Worm (Caenorhabditis elegans) whole organism, L1 larva: ENCODE data around the gene C25E10.12.
A peak's percentile ranks its signal among the peaks of the same experiment; 100 is the strongest.

Source experiments
- C04F5.9 ChIP-seq: sonication (generic microtip); optimal IDR thresholded peaks from 2 replicates; lab custom pipeline; 2016; ENCODE audit warnings: missing genetic modification characterization, missing compliant biosample characterization
- aly-2 ChIP-seq: fragments of 150-350 bp; optimal IDR thresholded peaks from 2 replicates; lab custom pipeline; 2014; ENCODE audit warnings: missing biosample characterization, missing genetic modification characterization
- ama-1 ChIP-seq: fragments of 150-350 bp; optimal IDR thresholded peaks from 2 replicates; lab custom pipeline; 2014
- ceh-63 ChIP-seq: fragments of 200-800 bp; sonication (Bioruptor generic); optimal IDR thresholded peaks from 2 replicates; lab custom pipeline; 2018; ENCODE audit warnings: mild to moderate bottlenecking, missing genetic modification characterization, missing compliant biosample characterization
- ceh-88 ChIP-seq: fragments of 200-800 bp; sonication (Bioruptor generic); IDR thresholded peaks from 2 replicates; pipeline ENCODE4 v1.3.6; 2022; ENCODE audit warnings: missing genetic modification characterization, missing compliant biosample characterization
- dpl-1 ChIP-seq, 3 experiments: fragments of 150-350 bp in 2 of 3; sonication (generic microtip) in 1 of 3; optimal IDR thresholded peaks; 2 replicates each; lab custom pipeline; 2014 to 2017; ENCODE audit warnings: missing biosample characterization in 3 of 3, missing genetic modification characterization in 3 of 3, missing genetic modification reagents in 3 of 3
- fkh-10 ChIP-seq: sonication (generic microtip); optimal IDR thresholded peaks from 2 replicates; lab custom pipeline; 2017; ENCODE audit warnings: missing biosample characterization, missing genetic modification reagents, missing genetic modification characterization
- fkh-8 ChIP-seq: sonication (generic microtip); optimal IDR thresholded peaks from 2 replicates; lab custom pipeline; 2016; ENCODE audit warnings: mild to moderate bottlenecking, missing genetic modification characterization, missing compliant biosample characterization
- hlh-17 ChIP-seq: fragments of 200-800 bp; sonication (Bioruptor generic); optimal IDR thresholded peaks from 2 replicates; lab custom pipeline; 2018; ENCODE audit warnings: missing genetic modification characterization, mild to moderate bottlenecking, missing compliant biosample characterization, moderate library complexity, borderline replicate concordance
- hpl-2 ChIP-seq: fragments of 150-350 bp; optimal IDR thresholded peaks from 2 replicates; lab custom pipeline; 2014; ENCODE audit warnings: missing biosample characterization, missing genetic modification reagents, missing genetic modification characterization
- irx-1 ChIP-seq: sonication (generic microtip); optimal IDR thresholded peaks from 2 replicates; lab custom pipeline; 2016; ENCODE audit warnings: missing genetic modification characterization, missing compliant biosample characterization
- isw-1 ChIP-seq: fragments of 200-800 bp; sonication (Bioruptor generic); IDR thresholded peaks from 2 replicates; pipeline ENCODE4 v1.3.6; 2022; ENCODE audit warnings: missing genetic modification characterization, missing compliant biosample characterization
- lin-14 ChIP-seq: fragments of 200-800 bp; sonication (Bioruptor generic); optimal IDR thresholded peaks from 2 replicates; lab custom pipeline; 2018; ENCODE audit warnings: mild to moderate bottlenecking, missing genetic modification characterization, moderate library complexity, missing compliant biosample characterization
- lin-15B ChIP-seq: fragments of 150-350 bp; sonication (generic microtip); optimal IDR thresholded peaks from 3 replicates; lab custom pipeline; 2014; ENCODE audit warnings: missing biosample characterization, missing genetic modification characterization
- lin-35 ChIP-seq, 2 experiments: fragments of 150-350 bp; optimal IDR thresholded peaks; 2 replicates each; lab custom pipeline; 2014; ENCODE audit warnings: missing biosample characterization in 2 of 2, missing genetic modification characterization in 2 of 2, missing genetic modification reagents in 2 of 2
- lin-39 ChIP-seq: fragments of 150-350 bp; optimal IDR thresholded peaks from 2 replicates; lab custom pipeline; 2014; ENCODE audit warnings: missing biosample characterization, missing genetic modification reagents, missing genetic modification characterization
- mab-9 ChIP-seq: fragments of 200-800 bp; sonication (Bioruptor generic); IDR thresholded peaks from 2 replicates; pipeline ENCODE4 v1.3.6; 2022; ENCODE audit warnings: missing genetic modification reagents, missing genetic modification characterization, missing compliant biosample characterization
- mef-2 ChIP-seq: fragments of 150-350 bp; optimal IDR thresholded peaks from 2 replicates; lab custom pipeline; 2014; ENCODE audit warnings: missing biosample characterization, missing genetic modification characterization
- nhr-12 ChIP-seq: sonication (generic microtip); optimal IDR thresholded peaks from 2 replicates; lab custom pipeline; 2017; ENCODE audit warnings: missing biosample characterization, missing genetic modification characterization
- nhr-19 ChIP-seq: fragments of 200-800 bp; sonication (Bioruptor generic); conservative IDR thresholded peaks from 2 replicates; pipeline ENCODE4 v1.3.6; 2022; ENCODE audit warnings: missing genetic modification characterization, missing compliant biosample characterization
- nhr-20 ChIP-seq: sonication (generic microtip); optimal IDR thresholded peaks from 2 replicates; lab custom pipeline; 2016; ENCODE audit warnings: mild to moderate bottlenecking, missing genetic modification characterization, missing compliant biosample characterization
- nhr-71 ChIP-seq: sonication (generic microtip); optimal IDR thresholded peaks from 2 replicates; lab custom pipeline; 2016; ENCODE audit warnings: mild to moderate bottlenecking, missing genetic modification characterization, moderate library complexity, missing compliant biosample characterization
- nhr-76 ChIP-seq: sonication (generic microtip); optimal IDR thresholded peaks from 2 replicates; lab custom pipeline; 2017; ENCODE audit warnings: missing biosample characterization, missing genetic modification characterization
- nhr-84 ChIP-seq: sonication (generic microtip); optimal IDR thresholded peaks from 2 replicates; lab custom pipeline; 2017; ENCODE audit warnings: missing biosample characterization, missing genetic modification characterization
- nhr-85 ChIP-seq: sonication (generic microtip); peaks from one replicate; lab custom pipeline; 2016; ENCODE audit warnings: missing genetic modification characterization, inconsistent platforms, missing compliant biosample characterization
- snpc-4 ChIP-seq: fragments of 150-350 bp; optimal IDR thresholded peaks from 2 replicates; lab custom pipeline; 2014; ENCODE audit warnings: missing biosample characterization, missing genetic modification characterization
- snu-23 ChIP-seq: sonication (generic microtip); optimal IDR thresholded peaks from 2 replicates; lab custom pipeline; 2016; ENCODE audit warnings: missing genetic modification characterization, missing compliant biosample characterization
- sox-4 ChIP-seq: sonication (generic microtip); optimal IDR thresholded peaks from 2 replicates; lab custom pipeline; 2016; ENCODE audit warnings: missing genetic modification characterization, missing compliant biosample characterization
- sptf-1 ChIP-seq: fragments of 150-350 bp; optimal IDR thresholded peaks from 2 replicates; lab custom pipeline; 2014; ENCODE audit warnings: missing biosample characterization, missing genetic modification characterization
- sup-37 ChIP-seq: fragments of 200-800 bp; sonication (Bioruptor generic); optimal IDR thresholded peaks from 2 replicates; lab custom pipeline; 2018; ENCODE audit warnings: mild to moderate bottlenecking, missing genetic modification characterization, missing compliant biosample characterization
- unc-86 ChIP-seq: sonication (generic microtip); optimal IDR thresholded peaks from 2 replicates; lab custom pipeline; 2016; ENCODE audit warnings: missing genetic modification characterization, missing compliant biosample characterization
- unc-98 ChIP-seq: fragments of 200-800 bp; sonication (Bioruptor generic); IDR thresholded peaks from 2 replicates; pipeline ENCODE4 v1.3.6; 2022; ENCODE audit warnings: missing genetic modification characterization, missing compliant biosample characterization
- vab-15 ChIP-seq: sonication (generic microtip); optimal IDR thresholded peaks from 2 replicates; lab custom pipeline; 2017; ENCODE audit warnings: missing genotype, mild to moderate bottlenecking, missing genetic modification characterization, missing compliant biosample characterization
- ztf-11 ChIP-seq, 2 experiments: sonication (generic microtip); optimal IDR thresholded peaks; 2 replicates each; lab custom pipeline; 2016 to 2017; ENCODE audit warnings: missing genetic modification characterization in 2 of 2, missing biosample characterization in 1 of 2, missing compliant biosample characterization in 1 of 2

Gene C25E10.12

DNA sequence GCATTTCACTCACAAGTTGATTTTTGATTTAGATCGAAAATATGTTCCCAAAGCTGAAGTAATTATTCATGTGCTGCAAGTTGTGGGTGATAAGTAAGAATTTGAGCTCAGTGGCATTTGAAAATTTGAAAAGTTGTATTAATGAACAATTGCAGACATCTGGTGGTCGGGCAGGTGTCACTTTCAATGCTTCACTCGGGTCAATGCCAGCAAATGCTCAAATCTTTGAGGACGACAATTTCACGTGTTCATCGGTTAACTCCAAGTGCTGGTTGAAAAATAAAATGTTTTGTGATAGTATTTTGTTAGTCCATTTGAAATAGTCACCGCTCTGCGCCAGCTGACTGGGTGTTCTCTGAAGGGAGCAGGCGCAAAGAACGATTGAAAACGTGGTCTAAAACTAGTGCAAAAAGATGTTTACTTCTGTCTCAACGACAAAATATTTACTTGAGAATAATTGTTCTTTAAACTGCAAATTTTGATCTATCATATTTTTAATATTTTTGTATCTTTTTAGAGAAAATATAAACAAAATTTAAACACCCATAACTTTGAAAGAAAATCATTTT lies 31.9 kb upstream of the C25E10.12 start (continued):
- TF ChIP-seq nhr-76 (no peak), nhr-71 (tag; lab: Kevin White, UChicago) (peak; percentile 93), fkh-10 (GFP tag; lab: Kevin White, UChicago) (no peak), ceh-88 (GFP tag; lab: Robert Waterston, UW) (peak; percentile 50; the same call in 1 of the 2 replicates), aly-2 (tag; lab: Kevin White, UChicago) (no peak), mab-9 (GFP tag; lab: Robert Waterston, UW) (no peak), hlh-17 (GFP tag; lab: Kevin White, UChicago) (no peak), nhr-12 (no peak), dpl-1 (GFP tag; optimal IDR thresholded peaks at IDR 0.05; lab: Kevin White, UChicago) (peak in 2 of 3 experiments; percentile 17 to 31), C04F5.9 (tag; lab: Kevin White, UChicago) (no peak), nhr-19 (GFP tag; lab: Robert Waterston, UW) (peak; percentile 100), nhr-84 (tag; lab: Kevin White, UChicago) (no peak), fkh-8 (peak; percentile 56), ceh-63 (no peak), sptf-1 (tag; lab: Kevin White, UChicago) (no peak), nhr-20 (tag; lab: Kevin White, UChicago) (peak; percentile 96), snu-23 (GFP tag; lab: Kevin White, UChicago) (peak; percentile 89), lin-35 (GFP tag; optimal IDR thresholded peaks at IDR 0.05; lab: Kevin White, UChicago) (peak; percentile 52 to 83), unc-98 (GFP tag; lab: Robert Waterston, UW) (no peak), sox-4 (no peak), mef-2 (peak; percentile 11), isw-1 (no peak), sup-37 (GFP tag; lab: Kevin White, UChicago) (peak; percentile 33), irx-1 (peak; percentile 75), unc-86 (no peak), hpl-2 (GFP tag; lab: Kevin White, UChicago) (no peak), nhr-85 (tag; lab: Kevin White, UChicago) (peak; percentile 95), ztf-11 (tag; optimal IDR thresholded peaks at IDR 0.05; lab: Kevin White, UChicago) (peak in 1 of 2 experiments; percentile 10), vab-15 (tag; lab: Kevin White, UChicago) (no peak)

DNA sequence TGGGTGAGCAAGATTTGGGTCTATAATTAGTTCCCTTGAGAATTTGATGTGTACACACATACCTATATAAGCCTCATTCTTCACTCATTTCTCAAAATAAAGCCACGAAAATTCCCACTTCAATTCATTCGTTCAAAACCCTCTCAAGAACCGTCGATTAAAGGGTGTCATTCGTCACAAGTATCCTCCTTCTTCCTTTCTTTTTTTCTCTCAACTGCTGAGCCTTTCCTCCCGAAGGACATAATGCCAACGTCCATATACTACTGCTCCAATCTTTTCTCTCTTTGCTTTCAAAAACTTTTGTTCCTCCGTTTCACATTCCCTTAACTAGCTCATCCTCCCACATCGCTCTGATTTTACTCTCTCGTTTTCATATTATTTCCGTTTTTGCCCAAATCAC lies 30.0 kb upstream of the C25E10.12 start, which contains the start of gene T27E4.1:
T27E4.1 (plus strand) TSS at position 137 of the 400 bp plus-strand sequence.
- TF ChIP-seq lin-15B (tag; lab: Kevin White, UChicago) (no peak), lin-39 (tag; lab: Kevin White, UChicago) (no peak), lin-14 (GFP tag; lab: Kevin White, UChicago) (peak; percentile 63)

DNA sequence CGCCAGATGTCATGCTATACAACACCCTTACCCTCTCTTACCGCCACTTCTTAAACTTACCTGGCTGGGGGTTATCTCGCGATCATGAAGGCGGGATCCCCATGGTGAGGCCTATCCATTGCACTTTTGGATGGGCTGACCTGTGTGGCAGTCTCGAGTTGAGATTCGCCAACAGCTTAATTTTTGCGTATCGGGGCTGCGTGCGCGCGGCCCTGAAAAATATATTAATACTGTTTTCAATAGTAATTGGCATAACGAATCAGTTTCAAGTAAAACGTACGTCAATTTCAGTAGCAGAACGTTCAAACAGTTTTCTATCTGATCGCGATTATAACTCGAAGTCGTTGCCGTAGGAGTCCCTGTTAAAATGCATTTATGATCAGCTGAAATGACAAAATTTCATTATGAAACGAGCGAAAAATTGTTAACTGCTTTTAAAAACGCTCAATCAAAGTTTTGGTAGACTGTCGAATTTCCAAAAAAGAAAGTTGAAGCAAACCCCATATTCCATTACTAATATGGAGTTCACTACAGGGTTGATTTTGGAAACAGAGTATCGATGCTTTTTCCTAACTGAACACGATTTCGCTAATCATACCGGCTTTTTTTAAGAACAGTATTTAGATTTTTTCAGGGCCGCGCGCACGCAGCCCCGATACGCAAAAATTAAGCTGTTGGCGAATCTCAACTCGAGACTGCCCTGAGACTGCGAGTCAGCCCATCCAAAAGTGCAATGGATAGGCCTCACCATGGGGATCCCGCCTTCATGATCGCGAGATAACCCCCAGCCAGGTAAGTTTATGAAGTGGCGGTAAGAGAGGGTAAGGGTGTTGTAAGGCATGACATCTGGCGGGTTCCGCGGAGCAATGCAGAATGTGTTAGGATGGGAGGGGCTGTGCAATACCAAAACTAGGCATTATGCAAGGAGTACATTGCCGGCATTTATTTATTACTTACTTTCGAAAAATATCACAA lies 28.9 kb upstream of the C25E10.12 start:
- peak; percentile 40 for TF ChIP-seq snpc-4 (tag; lab: Kevin White, UChicago)

- 0 out of 2 replicates have a peak, but pooled peaks have one; percentile 8 for TF ChIP-seq mab-9 (GFP tag; lab: Robert Waterston, UW)
- no peak for TF ChIP-seq unc-98 (GFP tag; lab: Robert Waterston, UW)
- TF ChIP-seq ama-1 (lab: Kevin White, UChicago): peak; percentile 76
- TF ChIP-seq nhr-85 (tag; lab: Kevin White, UChicago): peak; percentile 20
Observed at ce11 chrV:9088758-9089157, 26.5 kb upstream of the C25E10.12 start.
